Worm (Caenorhabditis elegans) whole organism, late embryonic: ENCODE results near the gene str-106.

Source experiments
- C08G9.2 ChIP-seq: sonication (generic microtip); optimal IDR thresholded peaks from 2 replicates; lab custom pipeline; 2016; ENCODE audit warnings: mild to moderate bottlenecking, missing genetic modification characterization, moderate library complexity, missing compliant biosample characterization
- ahr-1 ChIP-seq: sonication (generic microtip); optimal IDR thresholded peaks from 2 replicates; lab custom pipeline; 2016; ENCODE audit warnings: missing genetic modification characterization, missing compliant biosample characterization
- ama-1 ChIP-seq: fragments of 150-350 bp; optimal IDR thresholded peaks from 2 replicates; lab custom pipeline; 2014
- ceh-24 ChIP-seq: sonication (generic microtip); optimal IDR thresholded peaks from 2 replicates; lab custom pipeline; 2016; ENCODE audit warnings: mild to moderate bottlenecking, missing genetic modification characterization, missing compliant biosample characterization
- ceh-30 ChIP-seq: fragments of 150-350 bp; optimal IDR thresholded peaks from 2 replicates; lab custom pipeline; 2014; ENCODE audit warnings: missing biosample characterization, missing genetic modification characterization
- ceh-34 ChIP-seq: sonication (generic microtip); optimal IDR thresholded peaks from 2 replicates; lab custom pipeline; 2016; ENCODE audit warnings: mild to moderate bottlenecking, missing genetic modification characterization, missing compliant biosample characterization
- ceh-9 ChIP-seq: sonication (generic microtip); optimal IDR thresholded peaks from 2 replicates; lab custom pipeline; 2016; ENCODE audit warnings: mild to moderate bottlenecking, missing genetic modification characterization, inconsistent platforms, missing compliant biosample characterization
- che-1 ChIP-seq: sonication (generic microtip); optimal IDR thresholded peaks from 2 replicates; lab custom pipeline; 2016; ENCODE audit warnings: mild to moderate bottlenecking, missing genetic modification characterization, missing compliant biosample characterization
- dmd-4 ChIP-seq: sonication (generic microtip); optimal IDR thresholded peaks from 2 replicates; lab custom pipeline; 2016; ENCODE audit warnings: borderline replicate concordance, missing genetic modification characterization, missing compliant biosample characterization
- elt-2 ChIP-seq: sonication (generic microtip); optimal IDR thresholded peaks from 2 replicates; lab custom pipeline; 2016; ENCODE audit warnings: missing genetic modification reagents, missing genetic modification characterization, missing compliant biosample characterization
- elt-4 ChIP-seq: sonication (generic microtip); optimal IDR thresholded peaks from 2 replicates; lab custom pipeline; 2016; ENCODE audit warnings: missing genetic modification characterization, missing compliant biosample characterization
- eyg-1 ChIP-seq: sonication (generic microtip); optimal IDR thresholded peaks from 2 replicates; lab custom pipeline; 2016; ENCODE audit warnings: missing genotype, missing genetic modification characterization, missing compliant biosample characterization
- fkh-10 ChIP-seq: fragments of 150-350 bp; optimal IDR thresholded peaks from 2 replicates; lab custom pipeline; 2014; ENCODE audit warnings: missing biosample characterization, missing genetic modification reagents, missing genetic modification characterization
- hlh-13 ChIP-seq: fragments of 200-800 bp; sonication (Bioruptor generic); optimal IDR thresholded peaks from 2 replicates; lab custom pipeline; 2018; ENCODE audit warnings: mild to moderate bottlenecking, missing genetic modification characterization, missing compliant biosample characterization
- hlh-15 ChIP-seq: sonication (generic microtip); optimal IDR thresholded peaks from 2 replicates; lab custom pipeline; 2016; ENCODE audit warnings: missing genetic modification characterization, missing compliant biosample characterization
- hlh-6 ChIP-seq: sonication (generic microtip); optimal IDR thresholded peaks from 2 replicates; lab custom pipeline; 2016; ENCODE audit warnings: missing genotype, missing genetic modification characterization, missing compliant biosample characterization
- hlh-8 ChIP-seq: sonication (generic microtip); optimal IDR thresholded peaks from 2 replicates; lab custom pipeline; 2016; ENCODE audit warnings: missing genotype, missing genetic modification characterization, missing compliant biosample characterization
- lim-6 ChIP-seq: sonication (generic microtip); optimal IDR thresholded peaks from 2 replicates; lab custom pipeline; 2016; ENCODE audit warnings: missing genetic modification characterization, missing compliant biosample characterization
- lin-11 ChIP-seq: fragments of 200-800 bp; sonication (Bioruptor generic); optimal IDR thresholded peaks from 2 replicates; lab custom pipeline; 2018; ENCODE audit warnings: mild to moderate bottlenecking, missing genetic modification characterization, missing compliant biosample characterization
- madf-2 ChIP-seq: sonication (generic microtip); optimal IDR thresholded peaks from 2 replicates; lab custom pipeline; 2017; ENCODE audit warnings: missing genetic modification characterization, missing compliant biosample characterization
- nfya-1 ChIP-seq: sonication (generic microtip); optimal IDR thresholded peaks from 2 replicates; lab custom pipeline; 2017; ENCODE audit warnings: missing genetic modification characterization, mild to moderate bottlenecking, missing compliant biosample characterization, antibody characterized with exemption, moderate library complexity
- nhr-11 ChIP-seq: fragments of 150-350 bp; optimal IDR thresholded peaks from 2 replicates; lab custom pipeline; 2014; ENCODE audit warnings: missing biosample characterization, missing genetic modification characterization
- npax-4 ChIP-seq: sonication (generic microtip); optimal IDR thresholded peaks from 2 replicates; lab custom pipeline; 2016; ENCODE audit warnings: missing genetic modification characterization, missing compliant biosample characterization
- pax-1 ChIP-seq: fragments of 150-350 bp; optimal IDR thresholded peaks from 2 replicates; lab custom pipeline; 2014; ENCODE audit warnings: missing biosample characterization, missing genetic modification characterization
- pha-2 ChIP-seq: sonication (generic microtip); optimal IDR thresholded peaks from 2 replicates; lab custom pipeline; 2017; ENCODE audit warnings: mild to moderate bottlenecking, missing genetic modification characterization, missing compliant biosample characterization
- pha-4 ChIP-seq: fragments of 150-350 bp; optimal IDR thresholded peaks from 2 replicates; lab custom pipeline; 2018; ENCODE audit warnings: missing biosample characterization, missing genetic modification reagents, missing genetic modification characterization
- pros-1 ChIP-seq: fragments of 150-350 bp; optimal IDR thresholded peaks from 2 replicates; lab custom pipeline; 2014; ENCODE audit warnings: missing biosample characterization, missing genetic modification reagents, missing genetic modification characterization
- ref-2 ChIP-seq: sonication (generic microtip); optimal IDR thresholded peaks from 2 replicates; lab custom pipeline; 2016; ENCODE audit warnings: missing genetic modification characterization, missing compliant biosample characterization
- sdc-2 ChIP-seq: sonication (generic microtip); optimal IDR thresholded peaks from 2 replicates; lab custom pipeline; 2016; ENCODE audit warnings: missing genotype, missing genetic modification characterization, missing compliant biosample characterization
- syd-9 ChIP-seq: sonication (generic microtip); optimal IDR thresholded peaks from 2 replicates; lab custom pipeline; 2016; ENCODE audit warnings: mild to moderate bottlenecking, missing genetic modification characterization, moderate library complexity, missing compliant biosample characterization
- tbx-7 ChIP-seq: sonication (generic microtip); optimal IDR thresholded peaks from 2 replicates; lab custom pipeline; 2016; ENCODE audit warnings: missing genotype, missing genetic modification characterization, missing compliant biosample characterization
- unc-3 ChIP-seq, 2 experiments: fragments of 200-800 bp in 1 of 2; sonication (Bioruptor generic) in 1 of 2; sonication (generic microtip) in 1 of 2; conservative IDR thresholded peaks in 1 of 2; optimal IDR thresholded peaks in 1 of 2; 2 replicates each; pipeline versions ENCODE4 v1.3.6 to Lab custom; 2016 to 2022; ENCODE audit warnings: missing compliant biosample characterization in 2 of 2, missing genetic modification characterization in 2 of 2, missing genetic modification reagents in 1 of 2
- unc-55 ChIP-seq: sonication (generic microtip); optimal IDR thresholded peaks from 2 replicates; lab custom pipeline; 2017; ENCODE audit warnings: missing biosample characterization, missing genetic modification reagents, missing genetic modification characterization
- zip-5 ChIP-seq: sonication (generic microtip); optimal IDR thresholded peaks from 2 replicates; lab custom pipeline; 2016; ENCODE audit warnings: missing genetic modification characterization, missing compliant biosample characterization

The str-106 gene

ce11 chrV:16213323-16213722, 32.9 kb downstream of the str-106 start:
- TF ChIP-seq syd-9 (tag; lab: Kevin White, UChicago): no peak
- no peak for TF ChIP-seq madf-2 (tag; lab: Kevin White, UChicago)

DNA sequence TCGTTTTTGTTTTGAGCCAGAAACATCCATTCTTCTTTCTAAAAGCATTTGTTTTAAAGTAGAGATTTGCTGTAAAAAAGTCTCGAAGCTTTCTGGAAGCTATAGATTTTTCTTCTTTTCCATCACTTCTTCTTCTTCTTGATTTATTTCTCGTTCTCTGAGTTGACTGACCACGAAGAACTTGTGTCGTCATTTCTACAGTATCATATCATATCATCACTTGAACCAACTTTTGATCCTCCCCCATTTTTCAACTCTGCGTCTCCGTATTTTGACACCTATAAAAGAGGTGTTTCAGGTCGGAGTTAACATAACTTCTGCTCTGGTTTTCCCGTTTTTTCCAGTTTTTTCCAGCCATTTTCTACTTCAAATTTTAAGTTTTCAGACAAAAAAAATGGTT, 34.1 kb downstream of the str-106 start, which contains the start of gene F11A5.9:
F11A5.9 (plus strand) TSS at position 386 of the 400 bp plus-strand sequence.
- TF ChIP-seq pros-1 (tag; lab: Kevin White, UChicago) (no peak), pha-2 (tag; lab: Kevin White, UChicago) (no peak), unc-55 (GFP tag; lab: Kevin White, UChicago) (no peak), ama-1 (no peak)

DNA sequence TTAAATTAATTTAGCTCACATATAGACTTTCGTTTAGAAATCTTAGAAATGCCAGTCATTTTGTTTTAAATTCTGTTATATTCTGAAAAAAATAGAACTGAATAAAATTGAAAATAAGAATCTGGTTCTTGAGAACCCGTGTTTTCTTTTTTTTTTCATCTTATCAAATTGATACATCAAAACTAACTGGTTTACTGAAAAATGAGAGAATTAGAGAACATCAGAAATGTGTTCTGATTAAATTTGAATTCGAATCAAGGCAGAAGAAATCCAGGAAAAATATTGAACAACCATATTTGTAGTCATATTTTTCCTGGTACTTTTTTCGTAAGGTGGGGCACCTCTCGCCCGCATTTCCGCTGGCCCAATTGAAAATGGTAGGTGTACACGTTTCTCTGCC, 38.1 kb downstream of the str-106 start, which contains the start of gene F11A5.15:
F11A5.15 (minus strand) TSS at position 101 of the 400 bp plus-strand sequence.
- TF ChIP-seq hlh-6 (tag; lab: Kevin White, UChicago) (no peak), che-1 (tag; lab: Kevin White, UChicago) (no peak), pros-1 (tag; lab: Kevin White, UChicago) (no peak), pax-1 (no peak), ceh-34 (tag; lab: Kevin White, UChicago) (no peak), dmd-4 (tag; lab: Kevin White, UChicago) (no peak), sdc-2 (tag; lab: Kevin White, UChicago) (no peak), lim-6 (tag; lab: Kevin White, UChicago) (no peak), pha-2 (tag; lab: Kevin White, UChicago) (no peak), ref-2 (tag; lab: Kevin White, UChicago) (no peak), ahr-1 (tag; lab: Kevin White, UChicago) (no peak), nhr-11 (tag; lab: Kevin White, UChicago) (no peak), zip-5 (no peak), unc-3 (GFP tag; conservative IDR thresholded peaks at IDR 0.05; lab: Robert Waterston, UW) (no peak), unc-3 (tag; optimal IDR thresholded peaks at IDR 0.05; lab: Kevin White, UChicago) (no peak), hlh-15 (tag; lab: Kevin White, UChicago) (no peak), fkh-10 (GFP tag; lab: Kevin White, UChicago) (no peak), tbx-7 (no peak), lin-11 (tag; lab: Kevin White, UChicago) (no peak), ceh-9 (no peak), elt-4 (tag; lab: Kevin White, UChicago) (no peak)
- TF ChIP-seq, all 69 proteins: peak for 0

DNA sequence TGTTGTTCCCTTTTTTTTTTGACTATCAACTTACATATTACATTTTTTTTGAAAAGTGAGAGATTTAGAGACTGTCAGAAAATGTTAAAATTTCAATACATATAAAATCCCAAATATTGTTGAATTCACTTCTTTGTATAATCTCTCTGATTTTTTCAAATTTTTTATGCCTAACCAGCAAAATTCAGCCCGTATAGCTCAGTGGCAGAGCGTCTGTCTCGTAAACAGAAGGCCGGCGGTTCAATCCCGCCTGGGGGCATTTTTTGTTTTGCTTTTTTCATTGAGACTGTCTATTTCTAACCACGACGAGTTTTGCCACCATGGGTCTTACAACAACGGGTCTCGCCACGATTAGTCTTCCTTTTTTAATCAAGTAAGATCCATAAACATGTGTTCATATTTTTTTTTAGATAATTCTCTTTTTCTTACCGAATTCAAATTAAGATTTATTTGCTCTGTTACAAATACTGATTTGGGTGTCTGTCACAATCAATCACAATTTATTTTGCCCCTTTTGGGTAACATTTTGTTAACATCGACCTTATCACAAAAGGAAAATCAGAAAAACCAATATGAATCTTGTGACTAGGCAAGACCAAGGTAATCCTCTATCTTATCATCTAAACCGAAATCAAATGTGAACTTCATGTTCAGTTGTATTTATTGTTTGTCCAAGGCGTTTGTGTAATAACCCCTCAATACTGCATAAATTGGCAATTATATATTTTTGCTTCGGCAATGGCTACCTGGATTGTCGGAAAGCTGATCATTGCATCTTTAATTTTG, 38.7 kb downstream of the str-106 start, which contains the start of gene glc-1:
glc-1 (plus strand) TSS at position 663 of the 786 bp plus-strand sequence.
- no peak for TF ChIP-seq zip-5
- no peak for TF ChIP-seq hlh-13
- TF ChIP-seq ceh-9: no peak

ce11 chrV:16220020-16220419, 39.6 kb downstream of the str-106 start:
- no peak for TF ChIP-seq ceh-24 (tag; lab: Kevin White, UChicago)
- no peak for TF ChIP-seq pros-1 (tag; lab: Kevin White, UChicago)
- no peak for TF ChIP-seq C08G9.2 (tag; lab: Kevin White, UChicago)
- no peak for TF ChIP-seq eyg-1 (tag; lab: Kevin White, UChicago)
- TF ChIP-seq nfya-1: no peak
- TF ChIP-seq npax-4 (tag; lab: Kevin White, UChicago): no peak
- TF ChIP-seq pha-4 (tag; lab: Kevin White, UChicago): no peak
- no peak for TF ChIP-seq ceh-30 (tag; lab: Kevin White, UChicago)
- no peak for TF ChIP-seq hlh-8 (tag; lab: Kevin White, UChicago)
- TF ChIP-seq elt-2: no peak
- TF ChIP-seq, all 69 proteins: peak for 0
